Worm (Caenorhabditis elegans) whole organism, L1 larva: ENCODE results near the gene F47B8.10.

Source experiments
- F16B12.6 ChIP-seq: fragments of 150-350 bp; optimal IDR thresholded peaks from 2 replicates; lab custom pipeline; 2014; ENCODE audit warnings: missing biosample characterization, missing genetic modification characterization
- ama-1 ChIP-seq: fragments of 150-350 bp; optimal IDR thresholded peaks from 2 replicates; lab custom pipeline; 2014
- dpl-1 ChIP-seq, 3 experiments: fragments of 150-350 bp in 2 of 3; sonication (generic microtip) in 1 of 3; optimal IDR thresholded peaks; 2 replicates each; lab custom pipeline; 2014 to 2017; ENCODE audit warnings: missing biosample characterization in 3 of 3, missing genetic modification characterization in 3 of 3, missing genetic modification reagents in 3 of 3
- fkh-4 ChIP-seq: sonication (generic microtip); optimal IDR thresholded peaks from 2 replicates; lab custom pipeline; 2016; ENCODE audit warnings: missing compliant biosample characterization, missing genetic modification characterization, borderline replicate concordance
- lin-13 ChIP-seq: fragments of 150-350 bp; optimal IDR thresholded peaks from 2 replicates; lab custom pipeline; 2014; ENCODE audit warnings: missing biosample characterization, missing genetic modification reagents, missing genetic modification characterization
- mdl-1 ChIP-seq, 2 experiments: fragments of 150-350 bp; optimal IDR thresholded peaks; 2 replicates each; lab custom pipeline; 2014 to 2017; ENCODE audit warnings: missing biosample characterization in 2 of 2, missing genetic modification characterization in 2 of 2, inconsistent platforms in 1 of 2
- nhr-237 ChIP-seq: fragments of 150-350 bp; optimal IDR thresholded peaks from 2 replicates; lab custom pipeline; 2014; ENCODE audit warnings: missing biosample characterization, missing genetic modification characterization
- nhr-28 ChIP-seq: fragments of 150-350 bp; optimal IDR thresholded peaks from 2 replicates; lab custom pipeline; 2014; ENCODE audit warnings: missing biosample characterization, missing genetic modification characterization
- pqm-1 ChIP-seq: sonication (generic microtip); optimal IDR thresholded peaks from 3 replicates; lab custom pipeline; 2017; ENCODE audit warnings: missing biosample characterization, missing genetic modification characterization
- unc-62 ChIP-seq: fragments of 150-350 bp; optimal IDR thresholded peaks from 2 replicates; lab custom pipeline; 2014; ENCODE audit warnings: missing biosample characterization, missing genetic modification reagents, missing genetic modification characterization
- vab-15 ChIP-seq: sonication (generic microtip); optimal IDR thresholded peaks from 2 replicates; lab custom pipeline; 2017; ENCODE audit warnings: missing genotype, mild to moderate bottlenecking, missing genetic modification characterization, missing compliant biosample characterization

DNA sequence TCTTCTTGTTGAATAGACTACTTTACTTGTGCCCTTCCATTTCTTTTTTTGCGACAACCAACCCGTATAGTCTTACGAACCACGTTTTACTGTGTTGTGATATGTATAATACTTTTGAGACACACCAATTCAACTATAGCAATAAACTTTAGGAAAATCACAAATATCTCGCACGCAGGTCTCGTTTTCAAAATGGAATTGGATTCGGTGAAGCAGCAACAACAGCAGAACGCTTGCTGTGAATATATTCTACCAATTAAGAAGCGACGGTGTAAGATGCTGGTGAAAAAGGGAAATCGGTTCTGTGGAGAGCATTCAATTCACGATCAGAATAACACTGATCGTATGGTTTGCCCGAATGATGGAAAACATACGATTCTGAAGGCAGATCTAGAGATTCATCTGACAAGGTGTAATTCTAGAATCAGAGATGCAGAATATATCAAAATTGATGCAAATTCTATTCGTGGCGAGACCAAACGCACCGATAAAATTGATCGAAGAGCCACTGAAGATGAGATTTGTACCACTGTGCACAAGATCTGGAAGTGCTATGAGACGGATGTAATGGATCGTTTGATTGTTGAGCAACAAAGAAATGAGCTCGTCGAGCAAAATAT, 12.6 kb downstream of the F47B8.10 start, which contains the start of gene Y49A3A.3:
- TF ChIP-seq F16B12.6 (tag; lab: Kevin White, UChicago) (no peak), lin-13 (no peak), dpl-1 (GFP tag; optimal IDR thresholded peaks at IDR 0.05; lab: Kevin White, UChicago) (no peak), pqm-1 (no peak), vab-15 (tag; lab: Kevin White, UChicago) (no peak), nhr-237 (tag; lab: Kevin White, UChicago) (no peak), unc-62 (GFP tag; lab: Kevin White, UChicago) (no peak), ama-1 (peak; percentile 7), mdl-1 (tag; optimal IDR thresholded peaks at IDR 0.05; lab: Kevin White, UChicago) (no peak), nhr-28 (tag; lab: Kevin White, UChicago) (no peak), fkh-4 (tag; lab: Kevin White, UChicago) (no peak)
